Worm (Caenorhabditis elegans): ENCODE measurements around the gene col-37.

Gene col-37

DNA sequence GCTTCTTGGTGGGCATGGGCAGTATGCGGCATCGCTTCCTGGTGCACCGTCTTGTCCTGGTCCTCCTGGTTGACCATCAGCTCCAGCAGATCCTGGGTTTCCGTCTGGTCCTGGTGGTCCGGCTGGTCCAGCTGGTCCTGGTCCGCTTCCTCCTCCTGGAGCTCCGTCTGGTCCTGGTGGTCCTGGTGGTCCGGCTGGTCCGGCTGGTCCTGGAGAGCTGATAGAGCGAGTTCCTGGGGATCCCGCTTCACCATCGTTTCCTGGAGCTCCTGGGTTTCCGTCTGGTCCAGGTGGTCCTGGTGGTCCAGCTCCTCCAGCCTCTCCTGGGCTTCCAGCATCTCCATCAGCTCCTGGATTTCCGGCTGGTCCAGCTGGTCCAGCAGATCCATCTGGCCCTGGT is 522 bp downstream of the col-37 start:
- TF ChIP-seq ceh-9 (tag; optimal IDR thresholded peaks at IDR 0.05) (no peak), fkh-2 (tag; optimal IDR thresholded peaks at IDR 0.05) (no peak), pha-4 (tag; optimal IDR thresholded peaks at IDR 0.05) (no peak)

DNA sequence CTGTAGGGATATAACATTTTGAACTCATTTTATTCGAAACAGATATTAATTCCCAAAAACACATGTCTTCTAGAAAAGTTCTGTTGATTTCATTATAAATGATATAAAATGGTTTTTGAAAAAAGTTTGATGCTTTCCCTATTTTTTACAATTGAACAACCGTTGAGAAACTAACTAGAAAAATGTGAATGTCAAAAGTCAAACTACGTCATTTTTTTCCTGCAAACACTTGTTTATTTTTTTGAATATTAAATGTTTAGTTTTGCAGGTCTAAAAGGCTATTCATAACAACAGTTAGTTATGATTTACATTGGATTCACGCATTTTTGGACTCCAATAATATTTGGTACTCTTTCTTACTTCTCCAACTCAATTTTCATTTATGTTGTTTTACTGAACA is 4.6 kb downstream of the col-37 start, which contains the start of gene srj-4:
srj-4 (plus strand) TSS at position 301 of the 400 bp plus-strand sequence.
- TF ChIP-seq ceh-28 (tag; optimal IDR thresholded peaks at IDR 0.05) (no peak), pha-4 (tag; optimal IDR thresholded peaks at IDR 0.05) (no peak), egl-27 (tag; optimal IDR thresholded peaks at IDR 0.05) (no peak), nhr-28 (tag; optimal IDR thresholded peaks at IDR 0.05) (no peak)

DNA sequence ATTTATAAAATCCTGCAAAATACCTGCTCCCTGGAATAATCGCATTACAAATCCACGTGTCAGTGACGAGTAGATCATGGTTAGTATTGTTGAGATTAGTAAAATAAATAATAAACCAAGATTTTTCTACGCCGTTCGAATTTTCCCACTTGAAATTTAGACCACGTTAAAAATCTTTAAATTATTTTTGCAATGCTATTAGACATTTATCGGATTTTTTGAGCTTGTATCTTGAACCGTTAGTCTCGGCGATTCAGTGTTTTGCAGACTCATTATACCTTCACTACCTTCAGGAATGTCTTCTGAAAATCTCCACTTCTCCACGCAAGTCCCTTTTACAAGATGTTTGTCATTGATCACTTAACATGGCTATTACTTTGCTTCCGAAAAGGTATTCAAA is 5.3 kb downstream of the col-37 start, which contains the start of gene C27A7.5:
C27A7.5 (minus strand) TSS at position 101 of the 400 bp plus-strand sequence.
- TF ChIP-seq ztf-4 (tag; optimal IDR thresholded peaks at IDR 0.05) = no peak
- TF ChIP-seq daf-12 (tag; optimal IDR thresholded peaks at IDR 0.05) = no peak
- no peak for TF ChIP-seq ceh-82 (tag; optimal IDR thresholded peaks at IDR 0.05)
- TF ChIP-seq nhr-77 (tag; optimal IDR thresholded peaks at IDR 0.05) = no peak
- TF ChIP-seq elt-3 (tag; optimal IDR thresholded peaks at IDR 0.05) = no peak
- TF ChIP-seq ceh-16 (tag; optimal IDR thresholded peaks at IDR 0.05) = no peak
- no peak for TF ChIP-seq mdl-1 (tag; optimal IDR thresholded peaks at IDR 0.05)
- TF ChIP-seq nhr-76 (tag; optimal IDR thresholded peaks at IDR 0.05) = no peak
- TF ChIP-seq nhr-43 (tag; optimal IDR thresholded peaks at IDR 0.05; ENCODE audit: poor library complexity, severe bottlenecking) = no peak
- no peak for TF ChIP-seq nhr-12 (tag; optimal IDR thresholded peaks at IDR 0.05)
- TF ChIP-seq snpc-4 (tag; optimal IDR thresholded peaks at IDR 0.05) = no peak
- TF ChIP-seq egl-5 (tag; optimal IDR thresholded peaks at IDR 0.05) = no peak
- no peak for TF ChIP-seq elt-2 (tag; optimal IDR thresholded peaks at IDR 0.05)
- no peak for TF ChIP-seq ztf-11 (tag; optimal IDR thresholded peaks at IDR 0.05)
- no peak for TF ChIP-seq lsy-12 (tag; optimal IDR thresholded peaks at IDR 0.05)
- TF ChIP-seq fkh-2 (tag; optimal IDR thresholded peaks at IDR 0.05) = no peak
- TF ChIP-seq elt-1 (tag; optimal IDR thresholded peaks at IDR 0.05) = no peak

DNA sequence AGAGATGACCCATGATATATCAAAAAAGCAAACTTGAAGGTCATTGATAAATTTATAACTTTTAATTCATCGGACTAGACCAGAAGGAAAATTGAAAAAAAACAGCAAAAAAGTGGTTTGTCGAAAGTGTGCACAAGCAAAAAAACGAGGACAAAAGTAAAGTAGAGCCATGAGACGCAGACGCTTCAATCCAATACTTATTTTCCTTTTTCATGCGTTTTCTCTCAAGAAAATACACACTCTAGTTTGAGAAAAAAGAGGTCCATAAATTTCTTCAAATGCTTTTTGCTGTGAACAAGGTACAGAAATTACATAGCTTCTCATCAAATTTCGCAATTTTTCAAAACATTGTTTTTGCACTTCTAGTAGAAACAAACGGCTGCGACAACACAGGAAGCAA is 6.4 kb downstream of the col-37 start:
- TF ChIP-seq skn-1 (tag; optimal IDR thresholded peaks at IDR 0.05) (no peak), elt-3 (tag; optimal IDR thresholded peaks at IDR 0.05) (no peak), lin-39 (tag; optimal IDR thresholded peaks at IDR 0.05) (no peak), ceh-82 (tag; optimal IDR thresholded peaks at IDR 0.05) (no peak), hmg-11 (tag; optimal IDR thresholded peaks at IDR 0.05) (peak; percentile 34), nhr-12 (tag; optimal IDR thresholded peaks at IDR 0.05) (no peak), R02D3.7 (tag; optimal IDR thresholded peaks at IDR 0.05) (no peak), nfya-1 (tag; optimal IDR thresholded peaks at IDR 0.05; ENCODE audit: insufficient read depth) (peak; percentile 15), ceh-16 (tag; optimal IDR thresholded peaks at IDR 0.05) (no peak), nhr-25 (tag; optimal IDR thresholded peaks at IDR 0.05) (no peak), nhr-76 (tag; optimal IDR thresholded peaks at IDR 0.05) (no peak), ceh-28 (tag; optimal IDR thresholded peaks at IDR 0.05) (no peak), zag-1 (tag; optimal IDR thresholded peaks at IDR 0.05) (no peak)

DNA sequence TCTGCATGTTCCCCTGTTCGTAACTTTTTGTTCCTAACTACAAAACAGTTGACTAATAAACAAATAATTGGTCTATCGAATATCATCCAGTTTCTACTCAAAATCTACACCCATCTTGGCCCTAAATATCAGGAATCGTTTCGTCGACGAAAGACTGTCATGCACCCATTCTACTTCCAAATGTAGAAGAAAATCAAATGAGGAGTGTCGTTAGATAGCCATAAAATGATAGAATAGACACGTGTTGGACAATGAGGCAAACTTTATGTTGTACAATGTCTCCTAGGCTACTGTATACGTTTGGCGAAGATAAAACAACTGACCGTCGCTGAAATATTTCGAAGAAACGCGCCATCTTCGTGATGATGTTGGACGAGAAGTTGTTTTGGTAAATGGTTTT is 7.6 kb downstream of the col-37 start:
- peak; percentile 35 for TF ChIP-seq egl-5 (tag; optimal IDR thresholded peaks at IDR 0.05)
- TF ChIP-seq snpc-4 (tag; optimal IDR thresholded peaks at IDR 0.05) = no peak
- TF ChIP-seq nhr-25 (tag; optimal IDR thresholded peaks at IDR 0.05) = peak; percentile 51
- TF ChIP-seq egl-27 (tag; optimal IDR thresholded peaks at IDR 0.05) = no peak
- no peak for TF ChIP-seq unc-39 (tag; optimal IDR thresholded peaks at IDR 0.05)

DNA sequence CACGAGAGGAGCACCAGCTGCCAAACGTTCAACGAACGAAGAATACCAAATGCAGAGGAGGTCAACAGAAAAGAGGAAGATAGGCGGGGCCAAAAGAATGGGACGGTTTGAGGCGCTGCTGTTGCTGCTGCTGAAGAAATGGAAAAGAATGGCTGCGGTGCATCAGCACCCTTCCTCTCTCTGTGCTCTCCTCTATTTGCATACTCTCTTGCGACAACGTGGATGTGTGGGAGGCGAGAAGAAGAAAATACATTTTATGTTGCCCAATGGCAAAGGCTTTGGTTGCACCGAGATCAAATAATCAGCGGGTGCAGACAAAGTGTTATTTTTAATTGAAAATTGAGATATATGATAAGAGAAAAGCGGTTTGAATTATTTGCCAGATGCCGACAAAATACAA is 9.2 kb downstream of the col-37 start:
- no peak for TF ChIP-seq nhr-76 (tag; optimal IDR thresholded peaks at IDR 0.05)
- TF ChIP-seq nfya-1 (tag; optimal IDR thresholded peaks at IDR 0.05; ENCODE audit: insufficient read depth) = peak; percentile 25

DNA sequence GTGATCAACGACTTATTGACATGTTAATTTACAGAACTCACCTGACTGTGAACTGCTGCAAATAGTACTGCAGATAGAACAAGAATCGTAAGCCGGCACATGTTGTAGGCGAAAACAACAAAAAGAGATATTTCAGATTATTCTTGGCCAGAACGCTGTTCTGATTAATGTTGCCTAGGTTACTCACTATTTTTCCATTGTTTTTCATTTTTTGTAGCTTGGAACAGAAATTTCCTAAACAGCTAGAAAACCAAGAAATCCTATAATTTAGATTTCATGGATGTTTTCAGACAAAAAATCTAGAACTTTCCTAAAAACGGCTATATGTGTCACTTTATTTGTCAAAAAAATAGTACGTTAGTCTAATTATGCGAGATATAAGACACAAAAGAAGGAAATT is 13.0 kb downstream of the col-37 start, which contains the start of gene C27A7.9:
C27A7.9 (minus strand) TSS at position 101 of the 400 bp plus-strand sequence.
- TF ChIP-seq skn-1 (tag; optimal IDR thresholded peaks at IDR 0.05) (no peak), snpc-4 (tag; optimal IDR thresholded peaks at IDR 0.05) (no peak), fkh-10 (GFP tag; optimal IDR thresholded peaks at IDR 0.05) (no peak)

All from whole organism, L3 larva.